ENCODE assay signal across 5 fruit fly cellular contexts in genomic region chrX:767928-768327, dm6.
A peak's percentile ranks its signal among the peaks of the same experiment; 100 is the strongest.
TF ChIP-seq lines count a peak whose summit lies in the region.

No protein-coding gene starts in this region.

- no peak for TF ChIP-seq CTCF in whole organism, embryonic (GFP tag; optimal IDR thresholded peaks at IDR 0.05; lab: Kevin White, UChicago)

TF ChIP-seq in whole organism, adult, 20 proteins besides CTCF, POLR2A, EP300 and RAD21:
- TF ChIP-seq bab1 (GFP tag; optimal IDR thresholded peaks at IDR 0.05; lab: Kevin White, UChicago) = no peak
- TF ChIP-seq CG7101 (tag; optimal IDR thresholded peaks at IDR 0.05; lab: Kevin White, UChicago) = peak; percentile 28
- TF ChIP-seq CG7045 (GFP tag; optimal IDR thresholded peaks at IDR 0.05; lab: Kevin White, UChicago) = no peak
- TF ChIP-seq ovo (GFP tag; optimal IDR thresholded peaks at IDR 0.05; lab: Kevin White, UChicago) = no peak
- TF ChIP-seq cic (GFP tag; optimal IDR thresholded peaks at IDR 0.05; lab: Kevin White, UChicago) = no peak
- no peak for TF ChIP-seq tj (GFP tag; optimal IDR thresholded peaks at IDR 0.05; lab: Kevin White, UChicago)

TF ChIP-seq in whole organism, embryonic, 481 proteins besides CTCF, POLR2A, EP300 and RAD21 (continues in another document):
- TF ChIP-seq Meics (GFP tag; optimal IDR thresholded peaks at IDR 0.05; lab: Kevin White, UChicago) = peak; percentile 14
- peak; percentile 37 for TF ChIP-seq Asciz (GFP tag; optimal IDR thresholded peaks at IDR 0.05; lab: Kevin White, UChicago)
- TF ChIP-seq CG2678 (tag; optimal IDR thresholded peaks at IDR 0.05; lab: Kevin White, UChicago) = peak; percentile 13
- TF ChIP-seq CG10654 (GFP tag; optimal IDR thresholded peaks at IDR 0.05; lab: Kevin White, UChicago) = no peak
- TF ChIP-seq lab (GFP tag; optimal IDR thresholded peaks at IDR 0.05; lab: Kevin White, UChicago) = peak; percentile 51
- peak; percentile 6 for TF ChIP-seq scrt (GFP tag; optimal IDR thresholded peaks at IDR 0.05; lab: Kevin White, UChicago)
- peak; percentile 29 for TF ChIP-seq nau (GFP tag; optimal IDR thresholded peaks at IDR 0.05; lab: Kevin White, UChicago)
- peak; percentile 76 for TF ChIP-seq Med (GFP tag; lab: Kevin White, UChicago)
- peak; percentile 19 for TF ChIP-seq gem (tag; optimal IDR thresholded peaks at IDR 0.05; lab: Kevin White, UChicago)
- TF ChIP-seq CG17359 (tag; optimal IDR thresholded peaks at IDR 0.05; lab: Kevin White, UChicago) = peak; percentile 12
- TF ChIP-seq CG1603 (tag; optimal IDR thresholded peaks at IDR 0.05; lab: Kevin White, UChicago) = peak; percentile 17
- no peak for TF ChIP-seq gsb-n (tag; optimal IDR thresholded peaks at IDR 0.05; lab: Kevin White, UChicago)
- TF ChIP-seq pho (GFP tag; optimal IDR thresholded peaks at IDR 0.05; lab: Kevin White, UChicago) = peak; percentile 8
- peak; percentile 55 for TF ChIP-seq CG6813 (GFP tag; optimal IDR thresholded peaks at IDR 0.05; lab: Kevin White, UChicago)
- peak; percentile 66 for TF ChIP-seq sens (GFP tag; lab: Kevin White, UChicago)
- no peak for TF ChIP-seq CG8290 (GFP tag; optimal IDR thresholded peaks at IDR 0.05; lab: Kevin White, UChicago)
- TF ChIP-seq CG8290 (tag; optimal IDR thresholded peaks at IDR 0.05; lab: Kevin White, UChicago) = peak in 1 of 2 experiments; percentile 10
- peak; percentile 6 for TF ChIP-seq MTF-1 (GFP tag; optimal IDR thresholded peaks at IDR 0.05; lab: Kevin White, UChicago; ENCODE audit: borderline replicate concordance)
- TF ChIP-seq CG3407 (GFP tag; optimal IDR thresholded peaks at IDR 0.05; lab: Kevin White, UChicago) = peak; percentile 4
- TF ChIP-seq repo (GFP tag; optimal IDR thresholded peaks at IDR 0.05; lab: Kevin White, UChicago) = no peak
- TF ChIP-seq wek (GFP tag; optimal IDR thresholded peaks at IDR 0.05; lab: Kevin White, UChicago) = peak; percentile 33

TF ChIP-seq in whole organism, prepupa, 60 proteins besides CTCF, POLR2A, EP300 and RAD21 (continues in another document):
- no peak for TF ChIP-seq CG32006 (GFP tag; optimal IDR thresholded peaks at IDR 0.05; lab: Kevin White, UChicago)
- peak; percentile 7 for TF ChIP-seq CG9139 (GFP tag; optimal IDR thresholded peaks at IDR 0.05; lab: Kevin White, UChicago)
- TF ChIP-seq CG16779 (tag; optimal IDR thresholded peaks at IDR 0.05; lab: Kevin White, UChicago) = no peak
- peak; percentile 20 for TF ChIP-seq fd59A (GFP tag; optimal IDR thresholded peaks at IDR 0.05; lab: Kevin White, UChicago)
- TF ChIP-seq esn (GFP tag; optimal IDR thresholded peaks at IDR 0.05; lab: Kevin White, UChicago) = peak; percentile 69
- TF ChIP-seq svp (GFP tag; lab: Kevin White, UChicago) = no peak
- peak; percentile 57 for TF ChIP-seq CG7368 (GFP tag; optimal IDR thresholded peaks at IDR 0.05; lab: Kevin White, UChicago)
- no peak for TF ChIP-seq CG11294 (GFP tag; IDR thresholded peaks at IDR 0.05; lab: Robert Waterston, UW)
- TF ChIP-seq CG31627 (GFP tag; optimal IDR thresholded peaks at IDR 0.05; lab: Kevin White, UChicago) = peak; percentile 19
- TF ChIP-seq OdsH (GFP tag; optimal IDR thresholded peaks at IDR 0.05; lab: Kevin White, UChicago) = peak; percentile 36
- peak; percentile 77 for TF ChIP-seq CG6854 (GFP tag; optimal IDR thresholded peaks at IDR 0.05; lab: Kevin White, UChicago)
- peak; percentile 52 for TF ChIP-seq CG3919 (GFP tag; optimal IDR thresholded peaks at IDR 0.05; lab: Kevin White, UChicago)
- peak; percentile 23 for TF ChIP-seq CG8319 (GFP tag; optimal IDR thresholded peaks at IDR 0.05; lab: Kevin White, UChicago)
- TF ChIP-seq Sox14 (GFP tag; optimal IDR thresholded peaks at IDR 0.05; lab: Kevin White, UChicago) = peak; percentile 26
- TF ChIP-seq cyc (GFP tag; optimal IDR thresholded peaks at IDR 0.05; lab: Kevin White, UChicago) = peak; percentile 19
- TF ChIP-seq acj6 (GFP tag; optimal IDR thresholded peaks at IDR 0.05; lab: Kevin White, UChicago) = peak; percentile 19
- TF ChIP-seq Gug (GFP tag; IDR thresholded peaks at IDR 0.05; lab: Robert Waterston, UW) = no peak
- TF ChIP-seq eg (GFP tag; IDR thresholded peaks at IDR 0.05; lab: Robert Waterston, UW) = 0 out of 3 replicates have a peak, but pooled peaks have one; percentile 30
- peak; percentile 47 for TF ChIP-seq Met (GFP tag; optimal IDR thresholded peaks at IDR 0.05; lab: Kevin White, UChicago)
- TF ChIP-seq achi (GFP tag; optimal IDR thresholded peaks at IDR 0.05; lab: Kevin White, UChicago) = peak; percentile 38
- peak; percentile 27 to 70 for TF ChIP-seq ss (GFP tag; optimal IDR thresholded peaks at IDR 0.05; lab: Kevin White, UChicago)
- TF ChIP-seq CG11902 (GFP tag; optimal IDR thresholded peaks at IDR 0.05; lab: Kevin White, UChicago) = no peak
- TF ChIP-seq fd85E (GFP tag; optimal IDR thresholded peaks at IDR 0.05; lab: Kevin White, UChicago) = no peak

TF ChIP-seq in whole organism, pupa, 21 proteins besides CTCF, POLR2A, EP300 and RAD21:
- TF ChIP-seq Ets98B (GFP tag; IDR thresholded peaks at IDR 0.05; lab: Robert Waterston, UW) (no peak), gl (tag; optimal IDR thresholded peaks at IDR 0.05; lab: Kevin White, UChicago) (peak; percentile 50), D1 (tag; optimal IDR thresholded peaks at IDR 0.05; lab: Kevin White, UChicago) (no peak), EcR (GFP tag; optimal IDR thresholded peaks at IDR 0.05; lab: Kevin White, UChicago) (no peak), Snoo (tag; optimal IDR thresholded peaks at IDR 0.05; lab: Kevin White, UChicago) (peak; percentile 61), CG12605 (GFP tag; IDR thresholded peaks at IDR 0.05; lab: Robert Waterston, UW) (0 out of 2 replicates have a peak, but pooled peaks have one; percentile 7), CG14655 (GFP tag; optimal IDR thresholded peaks at IDR 0.05; lab: Kevin White, UChicago) (peak; percentile 25), CG15710 (tag; optimal IDR thresholded peaks at IDR 0.05; lab: Kevin White, UChicago) (peak; percentile 11), CG4496 (GFP tag; IDR thresholded peaks at IDR 0.05; lab: Robert Waterston, UW) (no peak; the same call in 2 of the 3 replicates), Pif1B (GFP tag; optimal IDR thresholded peaks at IDR 0.05; lab: Kevin White, UChicago) (peak; percentile 71), CG34367 (tag; optimal IDR thresholded peaks at IDR 0.05; lab: Kevin White, UChicago) (peak; percentile 44), Pif1A (GFP tag; optimal IDR thresholded peaks at IDR 0.05; lab: Kevin White, UChicago) (peak; percentile 60), CG17806 (tag; optimal IDR thresholded peaks at IDR 0.05; lab: Kevin White, UChicago) (no peak), CG13204 (GFP tag; optimal IDR thresholded peaks at IDR 0.05; lab: Kevin White, UChicago) (peak; percentile 67), rn (GFP tag; IDR thresholded peaks at IDR 0.05; lab: Robert Waterston, UW) (no peak), CG8159 (tag; optimal IDR thresholded peaks at IDR 0.05; lab: Kevin White, UChicago) (peak; percentile 47)

TF ChIP-seq in whole organism, wandering third instar larva, 38 proteins besides CTCF, POLR2A, EP300 and RAD21:
- TF ChIP-seq CG32264 (GFP tag; optimal IDR thresholded peaks at IDR 0.05; lab: Kevin White, UChicago) = no peak
- TF ChIP-seq HLH106 (tag; optimal IDR thresholded peaks at IDR 0.05; lab: Kevin White, UChicago) = peak; percentile 44
- TF ChIP-seq Jra (GFP tag; optimal IDR thresholded peaks at IDR 0.05; lab: Kevin White, UChicago) = no peak
- TF ChIP-seq psq (GFP tag; optimal IDR thresholded peaks at IDR 0.05; lab: Kevin White, UChicago) = peak; percentile 53
- TF ChIP-seq Hnf4 (GFP tag; optimal IDR thresholded peaks at IDR 0.05; lab: Kevin White, UChicago) = peak; percentile 61
- TF ChIP-seq dmrt93B (GFP tag; optimal IDR thresholded peaks at IDR 0.05; lab: Kevin White, UChicago) = peak; percentile 48
- TF ChIP-seq h (GFP tag; optimal IDR thresholded peaks at IDR 0.05; lab: Kevin White, UChicago) = peak; percentile 73
- TF ChIP-seq Rel (GFP tag; optimal IDR thresholded peaks at IDR 0.05; lab: Kevin White, UChicago) = no peak
- TF ChIP-seq Rel (tag; optimal IDR thresholded peaks at IDR 0.05; lab: Kevin White, UChicago) = peak; percentile 6
- TF ChIP-seq Sp1 (GFP tag; optimal IDR thresholded peaks at IDR 0.05; lab: Kevin White, UChicago) = peak; percentile 62
- TF ChIP-seq jim (GFP tag; optimal IDR thresholded peaks at IDR 0.05; lab: Kevin White, UChicago) = no peak
- TF ChIP-seq foxo (GFP tag; optimal IDR thresholded peaks at IDR 0.05; lab: Kevin White, UChicago) = peak in 1 of 2 experiments; percentile 46
- TF ChIP-seq woc (GFP tag; optimal IDR thresholded peaks at IDR 0.05; lab: Kevin White, UChicago) = no peak
- peak; percentile 66 for TF ChIP-seq br (GFP tag; optimal IDR thresholded peaks at IDR 0.05; lab: Kevin White, UChicago)
- peak; percentile 32 for TF ChIP-seq CG9705 (GFP tag; optimal IDR thresholded peaks at IDR 0.05; lab: Kevin White, UChicago)
- TF ChIP-seq usp (GFP tag; optimal IDR thresholded peaks at IDR 0.05; lab: Kevin White, UChicago) = no peak
- no peak for TF ChIP-seq sage (GFP tag; optimal IDR thresholded peaks at IDR 0.05; lab: Kevin White, UChicago)
- TF ChIP-seq rgr (GFP tag; optimal IDR thresholded peaks at IDR 0.05; lab: Kevin White, UChicago) = peak; percentile 69
- no peak for TF ChIP-seq Hr78 (GFP tag; optimal IDR thresholded peaks at IDR 0.05; lab: Kevin White, UChicago)
- peak; percentile 35 for TF ChIP-seq ey (GFP tag; optimal IDR thresholded peaks at IDR 0.05; lab: Kevin White, UChicago)
- peak; percentile 44 for TF ChIP-seq fru (GFP tag; optimal IDR thresholded peaks at IDR 0.05; lab: Kevin White, UChicago)
- TF ChIP-seq OdsH (GFP tag; optimal IDR thresholded peaks at IDR 0.05; lab: Kevin White, UChicago) = peak; percentile 57
- TF ChIP-seq pan (optimal IDR thresholded peaks at IDR 0.05; lab: Kevin White, UChicago) = no peak
- TF ChIP-seq dl (GFP tag; optimal IDR thresholded peaks at IDR 0.05; lab: Kevin White, UChicago; ENCODE audit: insufficient read depth in 1 of 2, partially characterized antibody in 2 of 2) = no peak
- peak; percentile 65 for TF ChIP-seq Hr83 (GFP tag; optimal IDR thresholded peaks at IDR 0.05; lab: Kevin White, UChicago; ENCODE audit: poor library complexity, severe bottlenecking)
- TF ChIP-seq lola (GFP tag; optimal IDR thresholded peaks at IDR 0.05; lab: Kevin White, UChicago) = no peak
- TF ChIP-seq Dif (GFP tag; optimal IDR thresholded peaks at IDR 0.05; lab: Kevin White, UChicago; ENCODE audit: partially characterized antibody) = no peak
